Fruit fly (Drosophila melanogaster) whole organism, wandering third instar larva: ENCODE measurements around the gene CG34429.

Experiments
- Abd-B ChIP-seq: fragments of >200 bp; optimal IDR thresholded peaks from 2 replicates; lab custom pipeline; 2017; ENCODE audit warnings: missing biosample characterization, missing genetic modification characterization
- CG32264 ChIP-seq: fragments of 200-800 bp; sonication (Bioruptor generic); optimal IDR thresholded peaks from 2 replicates; lab custom pipeline; 2016; ENCODE audit warnings: missing biosample characterization, missing genetic modification characterization
- CG9705 ChIP-seq: fragments of 200-800 bp; sonication (Bioruptor generic); optimal IDR thresholded peaks from 2 replicates; lab custom pipeline; 2018; ENCODE audit warnings: missing biosample characterization, mild to moderate bottlenecking, missing genetic modification characterization
- Dif ChIP-seq: fragments of 200-275, 200-300 bp; sonication (Bioruptor generic); optimal IDR thresholded peaks from 2 replicates; lab custom pipeline; 2018; ENCODE audit warnings: missing biosample characterization, missing genetic modification characterization; ENCODE audit not compliant: partially characterized antibody
- GATAd ChIP-seq: sonication (Bioruptor generic); optimal IDR thresholded peaks from 2 replicates; lab custom pipeline; 2016; ENCODE audit warnings: missing biosample characterization, missing genetic modification characterization
- Hnf4 ChIP-seq: fragments of 200-800 bp; sonication (Bioruptor generic); optimal IDR thresholded peaks from 2 replicates; lab custom pipeline; 2016; ENCODE audit warnings: missing biosample characterization, mild to moderate bottlenecking, missing genetic modification characterization
- Jra ChIP-seq: sonication (Bioruptor generic); optimal IDR thresholded peaks from 2 replicates; lab custom pipeline; 2016; ENCODE audit warnings: missing biosample characterization, missing genetic modification characterization
- Mio ChIP-seq: sonication (Bioruptor generic); optimal IDR thresholded peaks from 2 replicates; lab custom pipeline; 2016; ENCODE audit warnings: missing biosample characterization, missing genetic modification characterization
- Myc ChIP-seq: fragments of >200 bp; optimal IDR thresholded peaks from 2 replicates; lab custom pipeline; 2017
- N ChIP-seq: fragments of >200 bp; optimal IDR thresholded peaks from 2 replicates; lab custom pipeline; 2018; ENCODE audit warnings: missing biosample characterization, missing external identifiers, missing genetic modification characterization
- OdsH ChIP-seq: fragments of 200-800 bp; sonication (Bioruptor generic); optimal IDR thresholded peaks from 2 replicates; lab custom pipeline; 2016; ENCODE audit warnings: missing biosample characterization, mild to moderate bottlenecking, missing genetic modification characterization
- Rel ChIP-seq, 2 experiments: fragments of 200-800 bp; sonication (Bioruptor generic) in 1 of 2; optimal IDR thresholded peaks; 2 replicates in 1 of 2; 3 replicates in 1 of 2; lab custom pipeline; 2016 to 2019; ENCODE audit warnings: mild to moderate bottlenecking in 2 of 2, missing biosample characterization in 2 of 2, missing genetic modification characterization in 2 of 2, moderate library complexity in 1 of 2
- Sp1 ChIP-seq: fragments of 200-800 bp; sonication (Bioruptor generic); optimal IDR thresholded peaks from 3 replicates; lab custom pipeline; 2019; ENCODE audit warnings: missing biosample characterization, mild to moderate bottlenecking, missing genetic modification characterization, moderate library complexity
- Vsx2 ChIP-seq: fragments of 200-300, 225-300 bp; sonication (Bioruptor generic); optimal IDR thresholded peaks from 2 replicates; lab custom pipeline; 2018; ENCODE audit warnings: missing biosample characterization, missing genetic modification characterization; ENCODE audit not compliant: partially characterized antibody
- br ChIP-seq: fragments of 200-800 bp; sonication (Bioruptor generic); optimal IDR thresholded peaks from 2 replicates; lab custom pipeline; 2016; ENCODE audit warnings: missing biosample characterization, missing genetic modification characterization
- brk ChIP-seq: fragments of 200-800 bp; sonication (Bioruptor generic); optimal IDR thresholded peaks from 2 replicates; lab custom pipeline; 2016; ENCODE audit warnings: missing biosample characterization, mild to moderate bottlenecking, missing genetic modification characterization
- dl ChIP-seq, 2 experiments: fragments of 175-275, 200-275 bp in 1 of 2; fragments of 200-275 bp in 1 of 2; sonication (Bioruptor generic); optimal IDR thresholded peaks; lab custom pipeline; 2018; ENCODE audit warnings: mild to moderate bottlenecking in 2 of 2, missing biosample characterization in 2 of 2, missing genetic modification characterization in 2 of 2, moderate library complexity in 2 of 2; ENCODE audit not compliant: partially characterized antibody in 2 of 2, insufficient read depth in 1 of 2
- dmrt93B ChIP-seq: fragments of 200-800 bp; sonication (Bioruptor generic); optimal IDR thresholded peaks from 2 replicates; lab custom pipeline; 2018; ENCODE audit warnings: missing biosample characterization, mild to moderate bottlenecking, missing genetic modification characterization
- dsf ChIP-seq: sonication (Bioruptor generic); optimal IDR thresholded peaks from 2 replicates; lab custom pipeline; 2016; ENCODE audit warnings: missing biosample characterization, missing genetic modification characterization, borderline replicate concordance
- ey ChIP-seq: fragments of 200-800 bp; sonication (Bioruptor generic); optimal IDR thresholded peaks from 2 replicates; lab custom pipeline; 2016; ENCODE audit warnings: missing biosample characterization, missing genetic modification characterization
- foxo ChIP-seq, 2 experiments: fragments of 200-800 bp; sonication (Bioruptor generic); optimal IDR thresholded peaks; 2 replicates in 1 of 2; 3 replicates in 1 of 2; lab custom pipeline; 2016 to 2017; ENCODE audit warnings: missing biosample characterization in 2 of 2, missing genetic modification characterization in 2 of 2
- fru ChIP-seq: fragments of 200-800 bp; sonication (Bioruptor generic); optimal IDR thresholded peaks from 3 replicates; lab custom pipeline; 2016; ENCODE audit warnings: missing biosample characterization, mild to moderate bottlenecking, missing genetic modification characterization
- h ChIP-seq: fragments of 200-800 bp; sonication (Bioruptor generic); optimal IDR thresholded peaks from 3 replicates; lab custom pipeline; 2016; ENCODE audit warnings: missing biosample characterization, mild to moderate bottlenecking, missing genetic modification characterization
- jim ChIP-seq: fragments of 175-275, 200-325 bp; sonication (Bioruptor generic); optimal IDR thresholded peaks from 2 replicates; lab custom pipeline; 2016; ENCODE audit warnings: missing biosample characterization, mild to moderate bottlenecking, missing genetic modification characterization
- lola ChIP-seq: fragments of >200 bp; optimal IDR thresholded peaks from 2 replicates; lab custom pipeline; 2017; ENCODE audit warnings: missing biosample characterization, missing genetic modification characterization
- pan ChIP-seq: fragments of >200 bp; optimal IDR thresholded peaks from 2 replicates; lab custom pipeline; 2017
- psq ChIP-seq: fragments of 200-800 bp; sonication (Bioruptor generic); optimal IDR thresholded peaks from 3 replicates; lab custom pipeline; 2017; ENCODE audit warnings: missing biosample characterization, mild to moderate bottlenecking, missing genetic modification characterization, moderate library complexity
- rgr ChIP-seq: fragments of 200-800 bp; sonication (Bioruptor generic); optimal IDR thresholded peaks from 3 replicates; lab custom pipeline; 2016; ENCODE audit warnings: missing biosample characterization, mild to moderate bottlenecking, missing genetic modification characterization
- sage ChIP-seq: fragments of 200-800 bp; sonication (Bioruptor generic); optimal IDR thresholded peaks from 2 replicates; lab custom pipeline; 2016; ENCODE audit warnings: missing biosample characterization, mild to moderate bottlenecking, missing genetic modification characterization
- sv ChIP-seq: fragments of 200-800 bp; sonication (Bioruptor generic); optimal IDR thresholded peaks from 3 replicates; lab custom pipeline; 2016; ENCODE audit warnings: missing biosample characterization, missing genetic modification characterization
- usp ChIP-seq: fragments of >200 bp; optimal IDR thresholded peaks from 2 replicates; lab custom pipeline; 2017; ENCODE audit warnings: missing biosample characterization, missing genetic modification characterization
- woc ChIP-seq: sonication (Bioruptor generic); optimal IDR thresholded peaks from 2 replicates; lab custom pipeline; 2016; ENCODE audit warnings: missing biosample characterization, mild to moderate bottlenecking, missing genetic modification characterization

Gene CG34429

DNA sequence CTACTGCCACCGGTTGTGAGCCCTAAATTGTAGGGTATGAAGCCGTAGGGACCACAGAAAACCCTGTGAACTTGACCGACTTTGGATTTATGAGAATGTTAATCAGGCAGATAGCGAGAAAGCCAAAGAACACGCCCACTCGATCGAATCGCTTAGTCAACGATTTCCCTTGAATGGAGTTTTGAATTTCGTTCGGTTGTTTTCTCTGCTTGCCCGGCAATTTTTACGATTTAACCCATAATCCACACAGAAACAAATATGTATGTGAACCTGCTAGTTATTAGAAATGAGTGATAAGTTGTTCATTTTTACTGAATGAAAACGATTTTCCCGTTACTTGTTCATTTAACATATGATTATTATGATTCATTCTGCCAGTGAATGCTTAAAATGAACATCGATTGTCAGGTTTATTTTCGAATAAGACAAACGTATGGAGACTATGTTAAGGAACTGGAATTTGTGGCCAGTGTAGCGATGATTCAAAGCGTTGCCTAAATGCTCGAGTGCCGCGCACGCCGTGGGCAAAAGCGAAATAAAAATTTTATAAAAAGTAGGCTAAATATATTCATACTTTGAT lies 32.7 kb upstream of the CG34429 start:
- TF ChIP-seq Dif (GFP tag; lab: Kevin White, UChicago) (no peak), h (GFP tag; lab: Kevin White, UChicago) (peak; percentile 24), br (no peak), brk (no peak), dmrt93B (GFP tag; lab: Kevin White, UChicago) (no peak), pan (lab: Kevin White, UChicago) (no peak), sage (GFP tag; lab: Kevin White, UChicago) (no peak), dsf (GFP tag; lab: Kevin White, UChicago) (no peak), fru (GFP tag; lab: Kevin White, UChicago) (peak; percentile 20), rgr (GFP tag; lab: Kevin White, UChicago) (peak; percentile 13)
- TF ChIP-seq, all 38 proteins: peak for 3

DNA sequence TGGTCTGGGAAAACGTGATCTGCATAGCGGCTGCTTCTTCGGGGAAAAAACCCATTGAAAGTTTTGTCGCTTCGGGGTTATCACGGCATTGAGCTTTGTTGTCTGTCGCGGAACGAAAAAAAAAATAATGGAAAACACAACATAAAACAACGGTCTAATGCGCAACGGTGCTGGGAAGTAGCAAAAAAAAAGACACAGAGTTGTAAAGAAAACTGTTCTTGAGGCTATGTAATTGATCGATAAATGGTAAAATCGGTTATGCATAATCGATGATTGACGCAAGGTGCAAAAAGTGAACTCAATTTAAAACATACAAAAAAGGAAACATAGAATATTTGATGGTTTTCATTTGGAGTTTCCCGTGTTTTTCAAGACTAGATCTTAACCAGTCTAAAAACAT lies 31.5 kb upstream of the CG34429 start:
- no peak for TF ChIP-seq sv (GFP tag; lab: Kevin White, UChicago)
- TF ChIP-seq psq: no peak
- TF ChIP-seq CG32264 (GFP tag; lab: Kevin White, UChicago): no peak
- no peak for TF ChIP-seq OdsH (GFP tag; lab: Kevin White, UChicago)
- no peak for TF ChIP-seq usp (GFP tag; lab: Kevin White, UChicago)
- no peak for TF ChIP-seq dmrt93B (GFP tag; lab: Kevin White, UChicago)
- no peak for TF ChIP-seq Mio (GFP tag; lab: Kevin White, UChicago)
- TF ChIP-seq ey (GFP tag; lab: Kevin White, UChicago): no peak
- TF ChIP-seq Jra (GFP tag; lab: Kevin White, UChicago): no peak
- TF ChIP-seq dsf (GFP tag; lab: Kevin White, UChicago): no peak
- TF ChIP-seq Vsx2 (GFP tag; lab: Kevin White, UChicago): no peak
- no peak for TF ChIP-seq lola (GFP tag; lab: Kevin White, UChicago)
- TF ChIP-seq pan (lab: Kevin White, UChicago): no peak
- no peak for TF ChIP-seq CG9705 (GFP tag; lab: Kevin White, UChicago)
- no peak for TF ChIP-seq jim (GFP tag; lab: Kevin White, UChicago)
- TF ChIP-seq Abd-B (GFP tag; lab: Kevin White, UChicago): no peak
- TF ChIP-seq woc (GFP tag; lab: Kevin White, UChicago): no peak
- TF ChIP-seq Myc (lab: Kevin White, UChicago): no peak
- TF ChIP-seq dl (GFP tag; optimal IDR thresholded peaks at IDR 0.05; lab: Kevin White, UChicago; ENCODE audit: insufficient read depth in 1 of 2, partially characterized antibody in 2 of 2): no peak

DNA sequence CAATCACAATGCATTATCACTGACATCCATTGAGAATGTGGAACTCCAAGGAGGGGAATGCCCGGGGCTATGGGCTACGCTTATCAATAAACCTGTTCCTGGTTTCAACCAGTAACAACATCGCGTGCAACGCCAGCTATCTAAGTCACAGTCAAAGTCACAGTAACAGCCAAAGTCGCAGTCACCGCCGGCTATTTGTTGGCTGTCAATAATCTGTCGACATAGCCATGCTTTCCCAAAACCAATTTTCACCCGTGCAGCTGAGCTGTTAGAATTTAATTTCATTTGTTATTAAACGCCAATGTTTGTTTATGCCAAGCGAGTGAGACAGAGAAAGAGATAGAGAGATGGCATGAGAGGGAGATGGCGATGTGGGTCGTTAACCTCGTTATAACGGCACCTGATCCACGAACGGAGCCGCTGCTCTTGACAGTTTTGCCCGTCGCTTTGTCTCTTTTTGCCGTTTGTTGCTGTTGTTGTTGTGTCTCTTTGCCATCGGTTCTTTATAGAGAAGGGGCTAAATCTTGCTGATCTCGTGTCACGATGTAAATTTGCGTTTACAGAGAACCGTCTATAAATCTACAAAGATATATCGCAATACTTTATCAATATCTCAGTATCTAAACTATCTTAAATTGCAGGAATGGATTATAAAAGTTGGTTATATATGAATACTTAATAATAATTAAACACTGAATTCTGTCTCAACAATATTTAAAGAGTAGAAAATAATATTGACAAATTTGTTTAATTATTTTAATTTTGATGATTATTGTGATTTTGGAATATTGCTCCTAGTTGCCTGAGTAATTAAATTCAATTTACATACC lies 30.5 kb upstream of the CG34429 start:
- TF ChIP-seq sage (GFP tag; lab: Kevin White, UChicago) (no peak), foxo (GFP tag; optimal IDR thresholded peaks at IDR 0.05; lab: Kevin White, UChicago) (peak in 1 of 2 experiments; percentile 14), lola (GFP tag; lab: Kevin White, UChicago) (no peak), sv (GFP tag; lab: Kevin White, UChicago) (no peak), Sp1 (GFP tag; lab: Kevin White, UChicago) (peak; percentile 13), usp (GFP tag; lab: Kevin White, UChicago) (no peak), Rel (GFP tag; optimal IDR thresholded peaks at IDR 0.05; lab: Kevin White, UChicago) (no peak), Rel (tag; optimal IDR thresholded peaks at IDR 0.05; lab: Kevin White, UChicago) (peak; percentile 88), rgr (GFP tag; lab: Kevin White, UChicago) (no peak), OdsH (GFP tag; lab: Kevin White, UChicago) (no peak), ey (GFP tag; lab: Kevin White, UChicago) (no peak), Abd-B (GFP tag; lab: Kevin White, UChicago) (no peak), Mio (GFP tag; lab: Kevin White, UChicago) (no peak), Dif (GFP tag; lab: Kevin White, UChicago) (no peak), woc (GFP tag; lab: Kevin White, UChicago) (no peak), fru (GFP tag; lab: Kevin White, UChicago) (no peak), CG32264 (GFP tag; lab: Kevin White, UChicago) (no peak), Myc (lab: Kevin White, UChicago) (no peak), N (GFP tag; lab: Kevin White, UChicago) (no peak), psq (no peak), GATAd (GFP tag; lab: Kevin White, UChicago) (no peak), Hnf4 (GFP tag; lab: Kevin White, UChicago) (no peak), jim (GFP tag; lab: Kevin White, UChicago) (no peak)
